Fruit fly (Drosophila melanogaster): ENCODE results near the gene lectin-37Da.

- no peak for TF ChIP-seq Smox (GFP tag; optimal IDR thresholded peaks at IDR 0.05)
- TF ChIP-seq Ets21C (GFP tag; optimal IDR thresholded peaks at IDR 0.05), result no peak
- no peak for TF ChIP-seq CG6854 (GFP tag; optimal IDR thresholded peaks at IDR 0.05)
- TF ChIP-seq spab (GFP tag; optimal IDR thresholded peaks at IDR 0.05), result no peak
- no peak for TF ChIP-seq CG7368 (GFP tag; optimal IDR thresholded peaks at IDR 0.05)
- TF ChIP-seq topi (GFP tag; optimal IDR thresholded peaks at IDR 0.05), result no peak
- no peak for TF ChIP-seq CG3032 (tag; optimal IDR thresholded peaks at IDR 0.05)
- TF ChIP-seq acj6 (GFP tag; optimal IDR thresholded peaks at IDR 0.05), result no peak
- TF ChIP-seq CG34406 (GFP tag; optimal IDR thresholded peaks at IDR 0.05), result no peak
- no peak for TF ChIP-seq CG8319 (GFP tag; optimal IDR thresholded peaks at IDR 0.05)
- no peak for TF ChIP-seq CG10669 (GFP tag; optimal IDR thresholded peaks at IDR 0.05)
These were observed 44.8 kb downstream of the lectin-37Da start for dm6 chr2L:19462898-19463297.

All from whole organism, prepupa.